Fruit fly (Drosophila melanogaster) whole organism, embryonic: ENCODE data around the gene obe.

ENCODE experiments used
- B-H2 ChIP-seq: fragments of 200-800 bp; sonication (Bioruptor generic); optimal IDR thresholded peaks from 2 replicates; lab custom pipeline; 2018; ENCODE audit warnings: missing biosample characterization, mild to moderate bottlenecking, missing genetic modification characterization
- Blimp-1 ChIP-seq: fragments of 200-800 bp; sonication (Bioruptor generic); optimal IDR thresholded peaks from 3 replicates; lab custom pipeline; 2018; ENCODE audit warnings: missing biosample characterization, missing genetic modification characterization, mild to moderate bottlenecking, moderate library complexity, missing genetic modification reagents
- CG1233 ChIP-seq: fragments of 200-800 bp; sonication (Bioruptor generic); optimal IDR thresholded peaks from 4 replicates; lab custom pipeline; 2018; ENCODE audit warnings: missing biosample characterization, mild to moderate bottlenecking, missing genetic modification characterization
- CG13424 ChIP-seq: fragments of 200-800 bp; sonication (Bioruptor generic); optimal IDR thresholded peaks from 2 replicates; lab custom pipeline; 2019; ENCODE audit warnings: missing biosample characterization, mild to moderate bottlenecking, missing genetic modification characterization, moderate library complexity
- CG14014 ChIP-seq: fragments of 200-800 bp; sonication (Bioruptor generic); IDR thresholded peaks from 2 replicates; pipeline ENCODE4 v1.3.6; 2022; ENCODE audit warnings: missing biosample characterization, missing genetic modification characterization
- CG14441 ChIP-seq: fragments of 200-800 bp; sonication (Bioruptor generic); IDR thresholded peaks from 2 replicates; pipeline ENCODE4 v1.3.6; 2022; ENCODE audit warnings: missing biosample characterization, missing genetic modification characterization
- CG17359 ChIP-seq: fragments of 200-800 bp; sonication (Bioruptor generic); optimal IDR thresholded peaks from 3 replicates; lab custom pipeline; 2018; ENCODE audit warnings: missing biosample characterization, mild to moderate bottlenecking, missing genetic modification characterization, moderate library complexity
- CG18476 ChIP-seq: fragments of 200-800 bp; sonication (Bioruptor generic); optimal IDR thresholded peaks from 2 replicates; lab custom pipeline; 2016; ENCODE audit warnings: missing biosample characterization, mild to moderate bottlenecking, missing genetic modification characterization
- CG18764 ChIP-seq: fragments of 200-800 bp; sonication (Bioruptor generic); optimal IDR thresholded peaks from 3 replicates; lab custom pipeline; 2016; ENCODE audit warnings: missing biosample characterization, missing genetic modification characterization
- CG2712 ChIP-seq: fragments of 200-800 bp; optimal IDR thresholded peaks from 3 replicates; lab custom pipeline; 2019; ENCODE audit warnings: missing biosample characterization, mild to moderate bottlenecking, missing genetic modification characterization, moderate library complexity
- CG32772 ChIP-seq: fragments of 200-800 bp; sonication (Bioruptor generic); IDR thresholded peaks from 2 replicates; pipeline ENCODE4 v1.3.6; 2022; ENCODE audit warnings: missing biosample characterization, missing genetic modification characterization
- CG3281 ChIP-seq: fragments of 200-800 bp; sonication (Bioruptor generic); optimal IDR thresholded peaks from 3 replicates; lab custom pipeline; 2017; ENCODE audit warnings: missing biosample characterization, mild to moderate bottlenecking, missing genetic modification characterization
- CG3726 ChIP-seq: fragments of 200-800 bp; sonication (Bioruptor generic); IDR thresholded peaks from 3 replicates; pipeline ENCODE4, ENCODE4 v1.3.6; 2022; ENCODE audit warnings: missing biosample characterization, missing genetic modification characterization
- CG4404 ChIP-seq: fragments of 200-800 bp; sonication (Bioruptor generic); IDR thresholded peaks from 2 replicates; pipeline ENCODE4 v1.3.6; 2022; ENCODE audit warnings: missing biosample characterization, missing genetic modification characterization
- CG4730 ChIP-seq: fragments of 200-800 bp; sonication (Bioruptor generic); IDR thresholded peaks from 2 replicates; pipeline ENCODE4 v1.3.6; 2022; ENCODE audit warnings: missing biosample characterization, missing genetic modification characterization
- CG8924 ChIP-seq: fragments of 200-800 bp; optimal IDR thresholded peaks from 3 replicates; lab custom pipeline; 2019; ENCODE audit warnings: missing biosample characterization, mild to moderate bottlenecking, missing genetic modification characterization, moderate library complexity
- CHES-1-like ChIP-seq: fragments of 200-800 bp; sonication (Bioruptor generic); optimal IDR thresholded peaks from 2 replicates; lab custom pipeline; 2016; ENCODE audit warnings: missing biosample characterization, missing genetic modification characterization
- Deaf1 ChIP-seq: fragments of 200-800 bp; optimal IDR thresholded peaks from 3 replicates; lab custom pipeline; 2019; ENCODE audit warnings: missing biosample characterization, mild to moderate bottlenecking, missing genetic modification characterization, moderate library complexity
- Dll ChIP-seq: fragments of 200-800 bp; sonication (Bioruptor generic); IDR thresholded peaks from 4 replicates; pipeline ENCODE4 v1.3.6; 2022; ENCODE audit warnings: missing biosample characterization, missing genetic modification characterization; ENCODE audit not compliant: partially characterized antibody
- Doc2 ChIP-seq: fragments of 200-800 bp; sonication (Bioruptor generic); IDR thresholded peaks from 2 replicates; pipeline ENCODE4 v1.3.6; 2022; ENCODE audit warnings: missing biosample characterization, missing genetic modification characterization
- Dp ChIP-seq: fragments of 200-800 bp; sonication (Bioruptor generic); optimal IDR thresholded peaks from 2 replicates; lab custom pipeline; 2018; ENCODE audit warnings: missing biosample characterization, mild to moderate bottlenecking, missing genetic modification characterization, moderate library complexity
- Eip74EF ChIP-seq, 2 experiments: fragments of 200-800 bp in 1 of 2; fragments of >200 bp in 1 of 2; sonication (Bioruptor generic) in 1 of 2; optimal IDR thresholded peaks; 2 replicates each; lab custom pipeline; 2017 to 2019; ENCODE audit warnings: missing biosample characterization in 2 of 2, missing genetic modification characterization in 2 of 2, mild to moderate bottlenecking in 1 of 2, moderate library complexity in 1 of 2
- Hmr ChIP-seq: fragments of 200-800 bp; sonication (Bioruptor generic); optimal IDR thresholded peaks from 3 replicates; lab custom pipeline; 2017; ENCODE audit warnings: mild to moderate bottlenecking, missing biosample characterization, missing genetic modification reagents, missing genetic modification characterization
- Hr78 ChIP-seq, 2 experiments: fragments of 200-800 bp in 1 of 2; fragments of >200 bp in 1 of 2; sonication (Bioruptor generic) in 1 of 2; optimal IDR thresholded peaks; 2 replicates each; lab custom pipeline; 2017 to 2019; ENCODE audit warnings: missing biosample characterization in 2 of 2, missing genetic modification characterization in 2 of 2, mild to moderate bottlenecking in 1 of 2, moderate library complexity in 1 of 2
- Kr ChIP-seq: fragments of 200-800 bp; sonication (Bioruptor generic); optimal IDR thresholded peaks from 2 replicates; lab custom pipeline; 2017; ENCODE audit warnings: missing biosample characterization, mild to moderate bottlenecking, missing genetic modification characterization
- Meics ChIP-seq: fragments of 200-800 bp; sonication (Bioruptor generic); optimal IDR thresholded peaks from 2 replicates; lab custom pipeline; 2017; ENCODE audit warnings: missing biosample characterization, mild to moderate bottlenecking, missing genetic modification characterization
- Mrtf ChIP-seq: fragments of 200-800 bp; sonication (Bioruptor generic); IDR thresholded peaks from 3 replicates; pipeline ENCODE4 v1.3.6; 2022; ENCODE audit warnings: missing biosample characterization, missing genetic modification characterization
- NFAT ChIP-seq: fragments of 200-800 bp; sonication (Bioruptor generic); IDR thresholded peaks from 2 replicates; pipeline ENCODE4 v1.3.6; 2022; ENCODE audit warnings: missing biosample characterization, missing genetic modification characterization
- Neu2 ChIP-seq: fragments of 200-800 bp; sonication (Bioruptor generic); optimal IDR thresholded peaks from 3 replicates; lab custom pipeline; 2016; ENCODE audit warnings: missing biosample characterization, missing genetic modification characterization, borderline replicate concordance
- Ravus ChIP-seq: fragments of 200-800 bp; sonication (Bioruptor generic); IDR thresholded peaks from 2 replicates; pipeline ENCODE4 v1.3.6; 2022; ENCODE audit warnings: missing biosample characterization, missing genetic modification characterization
- Rfx ChIP-seq: fragments of 200-800 bp; sonication (Bioruptor generic); IDR thresholded peaks from 2 replicates; pipeline ENCODE4 v1.3.6; 2022; ENCODE audit warnings: missing biosample characterization, missing genetic modification characterization
- Side ChIP-seq: fragments of 200-800 bp; sonication (Bioruptor generic); optimal IDR thresholded peaks from 2 replicates; lab custom pipeline; 2016; ENCODE audit warnings: missing biosample characterization, missing genetic modification characterization
- Sry-β ChIP-seq: fragments of 200-800 bp; sonication (Bioruptor generic); optimal IDR thresholded peaks from 2 replicates; lab custom pipeline; 2018; ENCODE audit warnings: missing biosample characterization, mild to moderate bottlenecking, missing genetic modification characterization, moderate library complexity
- abd-A ChIP-seq: fragments of 200-800 bp; sonication (Bioruptor generic); optimal IDR thresholded peaks from 3 replicates; lab custom pipeline; 2019; ENCODE audit warnings: missing biosample characterization, mild to moderate bottlenecking, missing genetic modification characterization, moderate library complexity
- al ChIP-seq: fragments of 200-800 bp; sonication (Bioruptor generic); IDR thresholded peaks from 2 replicates; pipeline ENCODE4 v1.3.6; 2022; ENCODE audit warnings: missing biosample characterization, missing genetic modification characterization
- caup ChIP-seq: fragments of 200-800 bp; sonication (Bioruptor generic); optimal IDR thresholded peaks from 3 replicates; lab custom pipeline; 2017; ENCODE audit warnings: missing biosample characterization, mild to moderate bottlenecking, missing genetic modification characterization, moderate library complexity; ENCODE audit not compliant: severe bottlenecking
- dmrt11E ChIP-seq: fragments of 200-800 bp; sonication (Bioruptor generic); optimal IDR thresholded peaks from 3 replicates; lab custom pipeline; 2018; ENCODE audit warnings: missing biosample characterization, mild to moderate bottlenecking, missing genetic modification characterization, moderate library complexity
- gt ChIP-seq: fragments of 200-800 bp; sonication (Bioruptor generic); IDR thresholded peaks from 2 replicates; pipeline ENCODE4 v1.3.6; 2022; ENCODE audit warnings: missing biosample characterization, missing genetic modification characterization
- ham ChIP-seq: fragments of 200-800 bp; sonication (Bioruptor generic); IDR thresholded peaks from 2 replicates; pipeline ENCODE4 v1.3.6; 2022; ENCODE audit warnings: missing biosample characterization, missing genetic modification characterization
- hbn ChIP-seq: fragments of 200-800 bp; sonication (Bioruptor generic); IDR thresholded peaks from 2 replicates; pipeline ENCODE4 v1.3.6; 2022; ENCODE audit warnings: missing biosample characterization, missing genetic modification characterization; ENCODE audit not compliant: partially characterized antibody
- lab ChIP-seq: fragments of 200-800 bp; sonication (Bioruptor generic); optimal IDR thresholded peaks from 3 replicates; lab custom pipeline; 2017; ENCODE audit warnings: missing biosample characterization, missing genetic modification characterization, mild to moderate bottlenecking, moderate library complexity, missing genetic modification reagents
- lbe ChIP-seq: fragments of 200-800 bp; sonication (Bioruptor generic); optimal IDR thresholded peaks from 2 replicates; lab custom pipeline; 2016; ENCODE audit warnings: missing biosample characterization, mild to moderate bottlenecking, missing genetic modification characterization
- lilli ChIP-seq: fragments of 200-800 bp; sonication (Bioruptor generic); optimal IDR thresholded peaks from 3 replicates; lab custom pipeline; 2016; ENCODE audit warnings: missing biosample characterization, missing genetic modification characterization
- lmd ChIP-seq: fragments of 200-800 bp; sonication (Bioruptor generic); IDR thresholded peaks from 2 replicates; pipeline ENCODE4 v1.3.6; 2022; ENCODE audit warnings: missing biosample characterization, missing genetic modification characterization
- mld ChIP-seq: fragments of 200-800 bp; sonication (Bioruptor generic); IDR thresholded peaks from 3 replicates; pipeline ENCODE4 v1.3.6; 2022; ENCODE audit warnings: missing biosample characterization, missing genetic modification characterization; ENCODE audit not compliant: partially characterized antibody
- p53 ChIP-seq: fragments of 200-800 bp; sonication (Bioruptor generic); optimal IDR thresholded peaks from 2 replicates; lab custom pipeline; 2016; ENCODE audit warnings: missing biosample characterization, missing genetic modification characterization
- sisA ChIP-seq: fragments of 200-800 bp; sonication (Bioruptor generic); IDR thresholded peaks from 2 replicates; pipeline ENCODE4 v1.3.6; 2022; ENCODE audit warnings: missing biosample characterization, missing genetic modification characterization
- sqz ChIP-seq: fragments of 200-800 bp; sonication (Bioruptor generic); optimal IDR thresholded peaks from 3 replicates; lab custom pipeline; 2018; ENCODE audit warnings: missing biosample characterization, mild to moderate bottlenecking, missing genetic modification characterization
- ttk ChIP-seq: fragments of 200-800 bp; sonication (Bioruptor generic); IDR thresholded peaks from 2 replicates; pipeline ENCODE4 v2.1.2; 2022; ENCODE audit warnings: missing biosample characterization, missing genetic modification characterization
- tup ChIP-seq: fragments of 200-800 bp; sonication (Bioruptor generic); optimal IDR thresholded peaks from 2 replicates; lab custom pipeline; 2016; ENCODE audit warnings: missing biosample characterization, mild to moderate bottlenecking, missing genetic modification characterization, moderate library complexity
- wor ChIP-seq: fragments of 200-800 bp; sonication (Bioruptor generic); IDR thresholded peaks from 2 replicates; pipeline ENCODE4 v1.3.6; 2022; ENCODE audit warnings: missing biosample characterization, missing genetic modification characterization

The obe gene

dm6 chr3R:15471742-15472141, 14.1 kb upstream of the obe start (continued):
- TF ChIP-seq CG4730 (GFP tag; lab: Robert Waterston, UW) (no peak), hbn (GFP tag; lab: Robert Waterston, UW) (no peak), CG32772 (GFP tag; lab: Robert Waterston, UW) (no peak), lmd (GFP tag; lab: Robert Waterston, UW) (peak; percentile 22; the same call in 1 of the 2 replicates), Dp (GFP tag; lab: Kevin White, UChicago) (no peak), dmrt11E (tag; lab: Kevin White, UChicago) (no peak), sqz (GFP tag; lab: Kevin White, UChicago) (no peak), CG17359 (tag; lab: Kevin White, UChicago) (no peak), CG18764 (no peak), sisA (GFP tag; lab: Robert Waterston, UW) (no peak), p53 (GFP tag; lab: Kevin White, UChicago) (no peak), ttk (GFP tag; lab: Robert Waterston, UW) (no peak), CG3726 (GFP tag; lab: Robert Waterston, UW) (no peak), Ravus (no peak), Sry-β (no peak), Hr78 (GFP tag; optimal IDR thresholded peaks at IDR 0.05; lab: Kevin White, UChicago) (no peak), Meics (peak; percentile 31), CG3281 (GFP tag; lab: Kevin White, UChicago) (no peak), mld (GFP tag; lab: Robert Waterston, UW) (no peak), CG8924 (tag; lab: Kevin White, UChicago) (no peak), ham (GFP tag; lab: Robert Waterston, UW) (no peak), CG1233 (no peak), NFAT (GFP tag; lab: Robert Waterston, UW) (no peak), Mrtf (GFP tag; lab: Robert Waterston, UW) (no peak), abd-A (tag; lab: Kevin White, UChicago) (no peak), gt (GFP tag; lab: Robert Waterston, UW) (no peak), CG14014 (GFP tag; lab: Robert Waterston, UW) (0 out of 2 replicates have a peak, but pooled peaks have one; percentile 7), Doc2 (GFP tag; lab: Robert Waterston, UW) (no peak), CHES-1-like (no peak), lilli (peak; percentile 17), lab (GFP tag; lab: Kevin White, UChicago) (peak; percentile 31), tup (GFP tag; lab: Kevin White, UChicago) (no peak), CG14441 (no peak), Hmr (GFP tag; lab: Kevin White, UChicago) (no peak), wor (GFP tag; lab: Robert Waterston, UW) (no peak), CG2712 (tag; lab: Kevin White, UChicago) (peak; percentile 10), Neu2 (GFP tag; lab: Kevin White, UChicago) (no peak), Kr (GFP tag; lab: Kevin White, UChicago) (no peak), Rfx (GFP tag; lab: Robert Waterston, UW) (peak; percentile 27; the same call in 1 of the 2 replicates), B-H2 (GFP tag; lab: Kevin White, UChicago) (no peak), caup (no peak), Blimp-1 (GFP tag; lab: Kevin White, UChicago) (no peak), CG4404 (GFP tag; lab: Robert Waterston, UW) (no peak), Side (GFP tag; lab: Kevin White, UChicago) (no peak), Eip74EF (GFP tag; optimal IDR thresholded peaks at IDR 0.05; lab: Kevin White, UChicago) (no peak), CG13424 (tag; lab: Kevin White, UChicago) (no peak), CG18476 (GFP tag; lab: Kevin White, UChicago) (no peak), Dll (no peak), al (no peak), lbe (GFP tag; lab: Kevin White, UChicago) (no peak), Deaf1 (tag; lab: Kevin White, UChicago) (no peak)
